Fruit fly (Drosophila melanogaster) whole organism, wandering third instar larva: Measurements from ENCODE around the gene zld.

Experiments
- Abd-B ChIP-seq: fragments of >200 bp; optimal IDR thresholded peaks from 2 replicates; lab custom pipeline; 2017; ENCODE audit warnings: missing biosample characterization, missing genetic modification characterization
- Dfd ChIP-seq: fragments of >200 bp; optimal IDR thresholded peaks from 2 replicates; lab custom pipeline; 2017; ENCODE audit warnings: missing biosample characterization, missing genetic modification characterization
- Dif ChIP-seq: fragments of 200-275, 200-300 bp; sonication (Bioruptor generic); optimal IDR thresholded peaks from 2 replicates; lab custom pipeline; 2018; ENCODE audit warnings: missing biosample characterization, missing genetic modification characterization; ENCODE audit not compliant: partially characterized antibody
- GATAd ChIP-seq: sonication (Bioruptor generic); optimal IDR thresholded peaks from 2 replicates; lab custom pipeline; 2016; ENCODE audit warnings: missing biosample characterization, missing genetic modification characterization
- Hnf4 ChIP-seq: fragments of 200-800 bp; sonication (Bioruptor generic); optimal IDR thresholded peaks from 2 replicates; lab custom pipeline; 2016; ENCODE audit warnings: missing biosample characterization, mild to moderate bottlenecking, missing genetic modification characterization
- Hr78 ChIP-seq: fragments of >200 bp; optimal IDR thresholded peaks from 2 replicates; lab custom pipeline; 2017; ENCODE audit warnings: missing biosample characterization, missing genetic modification characterization
- Hr83 ChIP-seq: fragments of 200-300 bp; sonication (Bioruptor generic); optimal IDR thresholded peaks from 2 replicates; lab custom pipeline; 2016; ENCODE audit warnings: missing biosample characterization, mild to moderate bottlenecking, missing genetic modification characterization, moderate library complexity; ENCODE audit not compliant: poor library complexity, severe bottlenecking
- Myc ChIP-seq: fragments of >200 bp; optimal IDR thresholded peaks from 2 replicates; lab custom pipeline; 2017
- N ChIP-seq: fragments of >200 bp; optimal IDR thresholded peaks from 2 replicates; lab custom pipeline; 2018; ENCODE audit warnings: missing biosample characterization, missing external identifiers, missing genetic modification characterization
- Rel ChIP-seq, 2 experiments: fragments of 200-800 bp; sonication (Bioruptor generic) in 1 of 2; optimal IDR thresholded peaks; 2 replicates in 1 of 2; 3 replicates in 1 of 2; lab custom pipeline; 2016 to 2019; ENCODE audit warnings: mild to moderate bottlenecking in 2 of 2, missing biosample characterization in 2 of 2, missing genetic modification characterization in 2 of 2, moderate library complexity in 1 of 2
- Sp1 ChIP-seq: fragments of 200-800 bp; sonication (Bioruptor generic); optimal IDR thresholded peaks from 3 replicates; lab custom pipeline; 2019; ENCODE audit warnings: missing biosample characterization, mild to moderate bottlenecking, missing genetic modification characterization, moderate library complexity
- Vsx2 ChIP-seq: fragments of 200-300, 225-300 bp; sonication (Bioruptor generic); optimal IDR thresholded peaks from 2 replicates; lab custom pipeline; 2018; ENCODE audit warnings: missing biosample characterization, missing genetic modification characterization; ENCODE audit not compliant: partially characterized antibody
- br ChIP-seq: fragments of 200-800 bp; sonication (Bioruptor generic); optimal IDR thresholded peaks from 2 replicates; lab custom pipeline; 2016; ENCODE audit warnings: missing biosample characterization, missing genetic modification characterization
- brk ChIP-seq: fragments of 200-800 bp; sonication (Bioruptor generic); optimal IDR thresholded peaks from 2 replicates; lab custom pipeline; 2016; ENCODE audit warnings: missing biosample characterization, mild to moderate bottlenecking, missing genetic modification characterization
- dl ChIP-seq, 2 experiments: fragments of 175-275, 200-275 bp in 1 of 2; fragments of 200-275 bp in 1 of 2; sonication (Bioruptor generic); optimal IDR thresholded peaks; lab custom pipeline; 2018; ENCODE audit warnings: mild to moderate bottlenecking in 2 of 2, missing biosample characterization in 2 of 2, missing genetic modification characterization in 2 of 2, moderate library complexity in 2 of 2; ENCODE audit not compliant: partially characterized antibody in 2 of 2, insufficient read depth in 1 of 2
- dsf ChIP-seq: sonication (Bioruptor generic); optimal IDR thresholded peaks from 2 replicates; lab custom pipeline; 2016; ENCODE audit warnings: missing biosample characterization, missing genetic modification characterization, borderline replicate concordance
- foxo ChIP-seq, 2 experiments: fragments of 200-800 bp; sonication (Bioruptor generic); optimal IDR thresholded peaks; 2 replicates in 1 of 2; 3 replicates in 1 of 2; lab custom pipeline; 2016 to 2017; ENCODE audit warnings: missing biosample characterization in 2 of 2, missing genetic modification characterization in 2 of 2
- psq ChIP-seq: fragments of 200-800 bp; sonication (Bioruptor generic); optimal IDR thresholded peaks from 3 replicates; lab custom pipeline; 2017; ENCODE audit warnings: missing biosample characterization, mild to moderate bottlenecking, missing genetic modification characterization, moderate library complexity
- rgr ChIP-seq: fragments of 200-800 bp; sonication (Bioruptor generic); optimal IDR thresholded peaks from 3 replicates; lab custom pipeline; 2016; ENCODE audit warnings: missing biosample characterization, mild to moderate bottlenecking, missing genetic modification characterization
- sage ChIP-seq: fragments of 200-800 bp; sonication (Bioruptor generic); optimal IDR thresholded peaks from 2 replicates; lab custom pipeline; 2016; ENCODE audit warnings: missing biosample characterization, mild to moderate bottlenecking, missing genetic modification characterization
- sv ChIP-seq: fragments of 200-800 bp; sonication (Bioruptor generic); optimal IDR thresholded peaks from 3 replicates; lab custom pipeline; 2016; ENCODE audit warnings: missing biosample characterization, missing genetic modification characterization
- usp ChIP-seq: fragments of >200 bp; optimal IDR thresholded peaks from 2 replicates; lab custom pipeline; 2017; ENCODE audit warnings: missing biosample characterization, missing genetic modification characterization

The zld gene

dm6 chrX:19786823-19787222, 3.5 kb upstream of the zld start:
- TF ChIP-seq N (GFP tag; lab: Kevin White, UChicago) (no peak), Sp1 (GFP tag; lab: Kevin White, UChicago) (no peak), brk (GFP tag; lab: Kevin White, UChicago) (no peak)
- TF ChIP-seq, all 38 proteins: peak for 0

DNA sequence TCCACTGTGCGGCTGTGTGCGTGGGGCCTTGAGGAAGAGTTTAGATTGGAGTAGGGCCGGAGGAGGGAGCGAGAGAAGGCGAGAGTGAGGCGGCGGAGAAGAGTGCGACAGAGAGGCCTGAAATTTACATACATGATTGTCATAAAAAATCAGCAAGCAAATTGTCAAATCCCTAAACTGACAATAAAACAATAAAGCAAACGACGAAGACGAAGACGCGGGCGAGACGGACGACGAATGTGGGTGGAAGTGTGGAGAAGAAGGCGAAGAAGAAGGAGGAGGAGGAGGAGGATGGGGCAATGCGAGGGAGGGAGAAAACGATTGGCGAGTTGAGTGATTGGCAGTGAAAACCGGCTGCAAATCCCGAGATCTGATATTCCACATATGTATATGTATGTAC, 2.1 kb upstream of the zld start:
- TF ChIP-seq psq (GFP tag; lab: Kevin White, UChicago), result peak; percentile 62
- TF ChIP-seq Sp1 (GFP tag; lab: Kevin White, UChicago), result no peak

- no peak for TF ChIP-seq GATAd (GFP tag; lab: Kevin White, UChicago)
- TF ChIP-seq dsf (GFP tag; lab: Kevin White, UChicago), result no peak
- no peak for TF ChIP-seq foxo (GFP tag; optimal IDR thresholded peaks at IDR 0.05; lab: Kevin White, UChicago)
- no peak for TF ChIP-seq brk (GFP tag; lab: Kevin White, UChicago)
- TF ChIP-seq sv (GFP tag; lab: Kevin White, UChicago), result no peak
- TF ChIP-seq Hnf4 (GFP tag; lab: Kevin White, UChicago), result no peak
- TF ChIP-seq Myc (lab: Kevin White, UChicago), result no peak
- no peak for TF ChIP-seq rgr (GFP tag; lab: Kevin White, UChicago)
- no peak for TF ChIP-seq Rel (GFP tag; optimal IDR thresholded peaks at IDR 0.05; lab: Kevin White, UChicago)
- TF ChIP-seq Rel (tag; optimal IDR thresholded peaks at IDR 0.05; lab: Kevin White, UChicago), result no peak
Observed at dm6 chrX:19784875-19785274, 1.5 kb upstream of the zld start.

- TF ChIP-seq psq (GFP tag; lab: Kevin White, UChicago) (peak; percentile 93), dl (GFP tag; optimal IDR thresholded peaks at IDR 0.05; lab: Kevin White, UChicago; ENCODE audit: insufficient read depth in 1 of 2, partially characterized antibody in 2 of 2) (no peak)
Observed at dm6 chrX:19782736-19783325, 517 bp downstream of the zld start.

DNA sequence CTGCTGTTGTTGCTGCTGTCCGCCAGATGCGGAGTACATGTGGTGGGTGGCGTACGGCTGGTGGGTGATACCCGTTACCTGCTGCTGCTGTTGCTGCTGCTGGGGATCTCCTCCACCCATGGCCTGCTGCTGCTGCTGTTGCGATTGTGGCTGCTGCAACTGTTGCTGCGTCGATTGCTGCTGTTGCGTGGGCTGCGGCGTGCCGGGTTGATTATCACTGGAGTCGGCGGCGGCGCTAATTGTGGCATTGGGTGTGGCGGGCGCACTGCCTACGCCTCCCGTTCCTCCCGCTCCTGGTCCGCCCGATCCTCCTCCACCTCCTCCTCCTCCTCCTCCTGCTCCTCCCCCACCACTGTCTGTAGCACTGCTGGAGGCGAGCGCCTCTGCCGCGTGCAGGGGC, 1.5 kb downstream of the zld start:
- TF ChIP-seq Dfd (GFP tag; lab: Kevin White, UChicago) (peak; percentile 90), psq (GFP tag; lab: Kevin White, UChicago) (no peak)

DNA sequence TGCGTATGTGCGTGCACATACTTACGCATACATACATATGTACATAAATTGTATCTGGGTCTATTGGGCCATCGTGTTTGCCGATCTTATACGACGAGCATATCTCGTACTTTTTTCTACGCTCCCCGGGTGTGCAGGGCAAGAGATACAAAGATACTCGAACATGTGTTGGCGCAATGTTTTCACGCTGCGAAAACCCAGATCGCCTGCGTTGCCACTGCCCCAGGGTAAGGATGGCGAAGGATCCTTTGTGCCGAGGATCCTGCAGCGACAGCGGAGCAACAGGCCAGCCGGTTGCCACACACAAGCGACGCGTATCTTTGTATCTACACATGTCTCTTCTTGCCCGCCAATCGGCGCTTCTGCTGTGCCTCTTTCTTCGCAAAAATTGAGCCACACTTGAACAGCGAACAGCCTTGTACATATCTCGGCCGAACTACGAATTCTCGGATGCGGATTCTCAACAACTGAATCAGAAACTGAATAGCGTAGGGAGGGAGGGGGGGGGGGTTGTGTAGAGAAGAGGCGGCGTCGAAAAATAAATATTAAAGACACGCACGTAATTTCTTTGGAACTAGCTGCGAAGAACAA, 8.2 kb downstream of the zld start:
- TF ChIP-seq dsf (GFP tag; lab: Kevin White, UChicago) (no peak), psq (GFP tag; lab: Kevin White, UChicago) (peak; percentile 86)

dm6 chrX:19773734-19774702, 9.3 kb downstream of the zld start:
- TF ChIP-seq br (no peak), dl (GFP tag; optimal IDR thresholded peaks at IDR 0.05; lab: Kevin White, UChicago; ENCODE audit: insufficient read depth in 1 of 2, partially characterized antibody in 2 of 2) (peak in 1 of 2 experiments; percentile 6), Hnf4 (GFP tag; lab: Kevin White, UChicago) (no peak), Vsx2 (GFP tag; lab: Kevin White, UChicago) (peak; percentile 14), psq (GFP tag; lab: Kevin White, UChicago) (peak; percentile 99), brk (GFP tag; lab: Kevin White, UChicago) (peak; percentile 35), N (GFP tag; lab: Kevin White, UChicago) (no peak), Dfd (GFP tag; lab: Kevin White, UChicago) (peak; percentile 47), Hr78 (GFP tag; lab: Kevin White, UChicago) (no peak), dsf (GFP tag; lab: Kevin White, UChicago) (no peak)

DNA sequence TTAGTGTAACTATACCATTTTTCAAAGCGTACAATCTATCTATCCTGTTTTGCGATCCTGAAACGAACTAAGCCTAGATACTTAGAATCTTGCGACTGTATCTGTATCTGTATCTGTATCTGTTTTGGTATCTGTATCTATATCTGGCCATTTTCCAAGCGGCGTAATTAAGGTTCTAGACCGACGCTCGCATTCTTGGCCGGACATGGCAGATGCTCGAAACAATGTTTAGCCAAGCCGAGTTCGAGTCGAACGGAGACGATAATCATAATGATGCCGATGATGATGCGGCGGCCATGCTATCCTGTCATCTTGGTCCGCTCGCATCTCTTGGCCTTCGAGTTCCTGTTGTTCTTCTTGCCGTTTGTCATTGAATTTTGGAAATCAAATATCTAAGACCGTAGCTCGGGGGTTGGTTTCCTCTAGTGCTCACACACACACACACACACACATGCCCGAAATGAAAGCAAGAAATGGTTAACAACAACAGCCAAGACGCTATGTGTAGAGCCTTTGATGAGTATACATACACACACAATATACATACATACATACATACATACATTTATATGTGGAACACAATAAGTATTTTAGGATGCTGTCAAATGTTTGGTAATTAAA, 11.2 kb downstream of the zld start:
- TF ChIP-seq dl (GFP tag; optimal IDR thresholded peaks at IDR 0.05; lab: Kevin White, UChicago; ENCODE audit: insufficient read depth in 1 of 2, partially characterized antibody in 2 of 2), result no peak
- TF ChIP-seq Hr83 (GFP tag; lab: Kevin White, UChicago), result no peak
- no peak for TF ChIP-seq N (GFP tag; lab: Kevin White, UChicago)
- TF ChIP-seq dsf (GFP tag; lab: Kevin White, UChicago), result no peak
- TF ChIP-seq Hnf4 (GFP tag; lab: Kevin White, UChicago), result no peak
- no peak for TF ChIP-seq sage
- no peak for TF ChIP-seq Abd-B (GFP tag; lab: Kevin White, UChicago)
- TF ChIP-seq brk (GFP tag; lab: Kevin White, UChicago), result no peak
- no peak for TF ChIP-seq Dif
- TF ChIP-seq Sp1 (GFP tag; lab: Kevin White, UChicago), result no peak
- no peak for TF ChIP-seq usp
- TF ChIP-seq br, result no peak
- TF ChIP-seq Hr78 (GFP tag; lab: Kevin White, UChicago), result no peak
- no peak for TF ChIP-seq rgr (GFP tag; lab: Kevin White, UChicago)
- TF ChIP-seq sv (GFP tag; lab: Kevin White, UChicago), result no peak
